Fruit fly (Drosophila melanogaster): ENCODE results near the gene Sr-CIII.

The Sr-CIII gene

dm6 chr2L:4132303-4132702 lies 12.2 kb downstream of the Sr-CIII start:
- no peak for TF ChIP-seq lz (GFP tag; optimal IDR thresholded peaks at IDR 0.05)
- no peak for TF ChIP-seq Hr38 (GFP tag; optimal IDR thresholded peaks at IDR 0.05)
- TF ChIP-seq Gug (GFP tag; IDR thresholded peaks at IDR 0.05): no peak
- no peak for TF ChIP-seq net (GFP tag; optimal IDR thresholded peaks at IDR 0.05)

dm6 chr2L:4133078-4133477 lies 12.9 kb downstream of the Sr-CIII start:
- TF ChIP-seq vri (GFP tag; optimal IDR thresholded peaks at IDR 0.05) (peak; percentile 1), CG6792 (GFP tag; optimal IDR thresholded peaks at IDR 0.05) (no peak), lz (GFP tag; optimal IDR thresholded peaks at IDR 0.05) (no peak), CG34406 (GFP tag; optimal IDR thresholded peaks at IDR 0.05) (no peak), fkh (GFP tag; optimal IDR thresholded peaks at IDR 0.05) (no peak), topi (GFP tag; optimal IDR thresholded peaks at IDR 0.05) (peak; percentile 31), CG6808 (GFP tag; optimal IDR thresholded peaks at IDR 0.05) (no peak), CG6163 (GFP tag; IDR thresholded peaks at IDR 0.05) (no peak), dsx (GFP tag; optimal IDR thresholded peaks at IDR 0.05; ENCODE audit: poor library complexity, severe bottlenecking) (no peak), cyc (GFP tag; optimal IDR thresholded peaks at IDR 0.05) (peak; percentile 0), Sox14 (GFP tag; optimal IDR thresholded peaks at IDR 0.05) (no peak), CG6854 (GFP tag; optimal IDR thresholded peaks at IDR 0.05) (no peak), svp (GFP tag) (peak; percentile 64), Eip78C (GFP tag) (peak; percentile 56), Met (GFP tag; optimal IDR thresholded peaks at IDR 0.05) (peak; percentile 31), CG8319 (GFP tag; optimal IDR thresholded peaks at IDR 0.05) (no peak), Smox (GFP tag; optimal IDR thresholded peaks at IDR 0.05) (peak; percentile 30)

- TF ChIP-seq svp (GFP tag): peak; percentile 27
- no peak for TF ChIP-seq CG31627 (GFP tag; optimal IDR thresholded peaks at IDR 0.05)
Measured at dm6 chr2L:4133960-4134359, 13.8 kb downstream of the Sr-CIII start.

- TF ChIP-seq CG11762 (GFP tag; optimal IDR thresholded peaks at IDR 0.05; ENCODE audit: insufficient read depth): no peak
- TF ChIP-seq Eip78C (GFP tag): peak; percentile 52
- no peak for TF ChIP-seq Eip75B (GFP tag; optimal IDR thresholded peaks at IDR 0.05)
- no peak for TF ChIP-seq Sox102F (GFP tag; optimal IDR thresholded peaks at IDR 0.05)
- no peak for TF ChIP-seq ss (GFP tag; optimal IDR thresholded peaks at IDR 0.05)
- no peak for TF ChIP-seq lz (GFP tag; optimal IDR thresholded peaks at IDR 0.05)
Measured at dm6 chr2L:4146317-4146716, 26.2 kb downstream of the Sr-CIII start.

- TF ChIP-seq CG6854 (GFP tag; optimal IDR thresholded peaks at IDR 0.05) (no peak), pdm3 (GFP tag; optimal IDR thresholded peaks at IDR 0.05) (no peak), CG6808 (GFP tag; optimal IDR thresholded peaks at IDR 0.05) (no peak)
Measured at dm6 chr2L:4148979-4149378, 28.8 kb downstream of the Sr-CIII start, which contains the start of gene CG2955. CG2955 (plus strand) TSS chr2L:4149279.

dm6 chr2L:4166034-4166433 lies 45.9 kb downstream of the Sr-CIII start, which contains the start of gene Or24a:
Or24a (minus strand) TSS chr2L:4166134.
- TF ChIP-seq CG15336 (GFP tag; IDR thresholded peaks at IDR 0.05): no peak
- no peak for TF ChIP-seq CG1621 (tag; optimal IDR thresholded peaks at IDR 0.05)
- no peak for TF ChIP-seq CG8319 (GFP tag; optimal IDR thresholded peaks at IDR 0.05)
- no peak for TF ChIP-seq Eip78C (GFP tag)
- no peak for TF ChIP-seq Gug (GFP tag; IDR thresholded peaks at IDR 0.05)
- TF ChIP-seq CG11762 (GFP tag; optimal IDR thresholded peaks at IDR 0.05; ENCODE audit: insufficient read depth): no peak
- no peak for TF ChIP-seq CG11294 (GFP tag; IDR thresholded peaks at IDR 0.05)
- TF ChIP-seq Hr4 (GFP tag; optimal IDR thresholded peaks at IDR 0.05): no peak
- TF ChIP-seq Ets21C (GFP tag; optimal IDR thresholded peaks at IDR 0.05): no peak
- TF ChIP-seq cyc (GFP tag; optimal IDR thresholded peaks at IDR 0.05): no peak
- TF ChIP-seq Blimp-1 (GFP tag; optimal IDR thresholded peaks at IDR 0.05): no peak
- no peak for TF ChIP-seq acj6 (GFP tag; optimal IDR thresholded peaks at IDR 0.05)
- TF ChIP-seq Smox (GFP tag; optimal IDR thresholded peaks at IDR 0.05): no peak
- no peak for TF ChIP-seq CG6808 (GFP tag; optimal IDR thresholded peaks at IDR 0.05)
- no peak for TF ChIP-seq ss (GFP tag; optimal IDR thresholded peaks at IDR 0.05)
